Worm (Caenorhabditis elegans) whole organism, L3 larva: Measurements from ENCODE around the gene F31D5.7.

ENCODE experiments used
- ceh-28 ChIP-seq: fragments of 150-350 bp; optimal IDR thresholded peaks from 2 replicates; lab custom pipeline; 2014; ENCODE audit warnings: missing biosample characterization, missing genetic modification reagents, missing genetic modification characterization
- fkh-10 ChIP-seq: sonication (generic microtip); optimal IDR thresholded peaks from 2 replicates; lab custom pipeline; 2017; ENCODE audit warnings: missing biosample characterization, missing genetic modification reagents, missing genetic modification characterization
- jun-1 ChIP-seq: fragments of 150-350 bp; optimal IDR thresholded peaks from 2 replicates; lab custom pipeline; 2014; ENCODE audit warnings: missing biosample characterization, missing genetic modification reagents, missing genetic modification characterization
- lin-39 ChIP-seq: fragments of 150-350 bp; optimal IDR thresholded peaks from 2 replicates; lab custom pipeline; 2018; ENCODE audit warnings: missing biosample characterization, missing genetic modification reagents, missing genetic modification characterization
- lsy-12 ChIP-seq: sonication (generic microtip); optimal IDR thresholded peaks from 2 replicates; lab custom pipeline; 2016; ENCODE audit warnings: mild to moderate bottlenecking, missing genetic modification characterization, missing compliant biosample characterization
- nfya-1 ChIP-seq: sonication (generic microtip); optimal IDR thresholded peaks from 2 replicates; lab custom pipeline; 2017; ENCODE audit warnings: missing genetic modification characterization, mild to moderate bottlenecking, missing compliant biosample characterization, antibody characterized with exemption, moderate library complexity; ENCODE audit not compliant: insufficient read depth
- nhr-237 ChIP-seq: fragments of 150-350 bp; optimal IDR thresholded peaks from 2 replicates; lab custom pipeline; 2014; ENCODE audit warnings: missing biosample characterization, missing genetic modification characterization
- nhr-76 ChIP-seq: fragments of 150-350 bp; sonication (generic microtip); optimal IDR thresholded peaks from 5 replicates; lab custom pipeline; 2014; ENCODE audit warnings: missing biosample characterization, missing genetic modification characterization
- unc-39 ChIP-seq: sonication (generic microtip); optimal IDR thresholded peaks from 4 replicates; lab custom pipeline; 2017; ENCODE audit warnings: missing biosample characterization, missing genetic modification characterization
- zag-1 ChIP-seq: fragments of 150-350 bp; optimal IDR thresholded peaks from 2 replicates; lab custom pipeline; 2014; ENCODE audit warnings: missing biosample characterization, missing genetic modification characterization
- ztf-11 ChIP-seq: fragments of 150-350 bp; optimal IDR thresholded peaks from 2 replicates; lab custom pipeline; 2014; ENCODE audit warnings: missing biosample characterization, missing genetic modification characterization

ce11 chrII:4179897-4180296, 31.3 kb upstream of the F31D5.7 start, which contains the start of gene R03H10.1:
- TF ChIP-seq nhr-237 (tag; lab: Kevin White, UChicago) (no peak), ceh-28 (tag; lab: Kevin White, UChicago) (no peak), nfya-1 (tag; lab: Kevin White, UChicago) (no peak), lsy-12 (no peak), lin-39 (tag; lab: Kevin White, UChicago) (no peak), jun-1 (no peak), fkh-10 (no peak), unc-39 (no peak), zag-1 (tag; lab: Kevin White, UChicago) (no peak), nhr-76 (tag; lab: Kevin White, UChicago) (no peak), ztf-11 (no peak)
